Worm (Caenorhabditis elegans) whole organism, L4 larva: ENCODE data around the gene F48F5.6.

Experiments
- F10B5.3 ChIP-seq: sonication (generic microtip); optimal IDR thresholded peaks from 2 replicates; lab custom pipeline; 2016; ENCODE audit warnings: mild to moderate bottlenecking, missing genetic modification characterization, missing compliant biosample characterization
- F26F4.8 ChIP-seq: fragments of 200-800 bp; sonication (Bioruptor generic); conservative IDR thresholded peaks from 2 replicates; pipeline ENCODE4 v1.3.6; 2022; ENCODE audit warnings: missing genetic modification characterization, missing compliant biosample characterization
- F37D6.2 ChIP-seq: sonication (generic microtip); optimal IDR thresholded peaks from 2 replicates; lab custom pipeline; 2016; ENCODE audit warnings: mild to moderate bottlenecking, missing genetic modification characterization, missing compliant biosample characterization
- T26A8.4 ChIP-seq: fragments of 200-800 bp; sonication (Bioruptor generic); IDR thresholded peaks from 2 replicates; pipeline ENCODE4 v1.3.6; 2022; ENCODE audit warnings: missing genetic modification characterization, missing compliant biosample characterization
- Y105C5A.15 ChIP-seq: fragments of 200-800 bp; sonication (Bioruptor generic); IDR thresholded peaks from 2 replicates; pipeline ENCODE4 v1.3.6; 2022; ENCODE audit warnings: missing genetic modification characterization, missing compliant biosample characterization
- Y48G9A.11 ChIP-seq: fragments of 200-800 bp; sonication (Bioruptor generic); IDR thresholded peaks from 2 replicates; pipeline ENCODE4 v1.3.6; 2022; ENCODE audit warnings: missing genetic modification reagents, missing genetic modification characterization, missing compliant biosample characterization
- Y5F2A.4 ChIP-seq: fragments of 200-800 bp; sonication (Bioruptor generic); optimal IDR thresholded peaks from 2 replicates; lab custom pipeline; 2018; ENCODE audit warnings: mild to moderate bottlenecking, missing genetic modification characterization, missing compliant biosample characterization
- ZK337.2 ChIP-seq: fragments of 200-800 bp; sonication (Bioruptor generic); IDR thresholded peaks from 2 replicates; pipeline ENCODE4 v1.3.6; 2022; ENCODE audit warnings: missing genetic modification reagents, missing genetic modification characterization, missing compliant biosample characterization
- ZK546.5 ChIP-seq, 2 experiments: sonication (generic microtip); optimal IDR thresholded peaks; 2 replicates each; lab custom pipeline; 2017; ENCODE audit warnings: missing biosample characterization in 2 of 2, missing genetic modification characterization in 2 of 2
- aha-1 ChIP-seq: fragments of 150-350 bp; peaks from one replicate; lab custom pipeline; 2014; ENCODE audit warnings: missing biosample characterization, missing genetic modification characterization
- aly-2 ChIP-seq: sonication (generic microtip); optimal IDR thresholded peaks from 2 replicates; lab custom pipeline; 2018; ENCODE audit warnings: missing biosample characterization, missing genetic modification characterization
- arid-1 ChIP-seq: fragments of 200-800 bp; sonication (Bioruptor generic); conservative IDR thresholded peaks from 2 replicates; pipeline ENCODE4 v1.3.6; 2022; ENCODE audit warnings: missing genetic modification reagents, missing genetic modification characterization, missing compliant biosample characterization
- attf-4 ChIP-seq: sonication (generic microtip); optimal IDR thresholded peaks from 3 replicates; lab custom pipeline; 2017; ENCODE audit warnings: missing biosample characterization, missing genetic modification characterization
- ceh-28 ChIP-seq: fragments of 150-350 bp; optimal IDR thresholded peaks from 2 replicates; lab custom pipeline; 2014; ENCODE audit warnings: missing biosample characterization, missing genetic modification reagents, missing genetic modification characterization
- ceh-44 ChIP-seq: fragments of 200-800 bp; sonication (Bioruptor generic); IDR thresholded peaks from 2 replicates; pipeline ENCODE4 v1.3.6; 2022; ENCODE audit warnings: missing genetic modification reagents, missing genetic modification characterization, missing compliant biosample characterization
- ceh-82 ChIP-seq: sonication (generic microtip); optimal IDR thresholded peaks from 2 replicates; lab custom pipeline; 2017; ENCODE audit warnings: missing biosample characterization, missing genetic modification characterization
- cey-2 ChIP-seq: sonication (generic microtip); optimal IDR thresholded peaks from 3 replicates; lab custom pipeline; 2017; ENCODE audit warnings: missing genetic modification characterization, mild to moderate bottlenecking, missing compliant biosample characterization, antibody characterized with exemption, borderline replicate concordance; ENCODE audit not compliant: insufficient read depth
- daf-8 ChIP-seq: fragments of 200-800 bp; sonication (Bioruptor generic); IDR thresholded peaks from 2 replicates; pipeline ENCODE4 v1.3.6; 2022; ENCODE audit warnings: missing genetic modification characterization, missing compliant biosample characterization
- dmd-9 ChIP-seq: fragments of 200-800 bp; sonication (Bioruptor generic); IDR thresholded peaks from 2 replicates; pipeline ENCODE4 v1.3.6; 2022; ENCODE audit warnings: missing genetic modification reagents, missing genetic modification characterization, missing compliant biosample characterization
- dve-1 ChIP-seq: sonication (generic microtip); optimal IDR thresholded peaks from 2 replicates; lab custom pipeline; 2017; ENCODE audit warnings: antibody characterized with exemption, mild to moderate bottlenecking, missing genetic modification characterization, missing compliant biosample characterization; ENCODE audit not compliant: insufficient read depth
- egl-27 ChIP-seq: sonication (generic microtip); optimal IDR thresholded peaks from 3 replicates; lab custom pipeline; 2017; ENCODE audit warnings: missing biosample characterization, missing genetic modification reagents, missing genetic modification characterization
- fkh-10 ChIP-seq: fragments of 150-350 bp; optimal IDR thresholded peaks from 2 replicates; lab custom pipeline; 2014; ENCODE audit warnings: missing biosample characterization, missing genetic modification reagents, missing genetic modification characterization
- fos-1 ChIP-seq: fragments of 150-350 bp; optimal IDR thresholded peaks from 2 replicates; lab custom pipeline; 2014; ENCODE audit warnings: missing biosample characterization, missing genetic modification characterization
- gei-8 ChIP-seq: fragments of 200-800 bp; sonication (Bioruptor generic); optimal IDR thresholded peaks from 2 replicates; lab custom pipeline; 2018; ENCODE audit warnings: mild to moderate bottlenecking, missing genetic modification characterization, missing compliant biosample characterization
- hmg-1.1 ChIP-seq: fragments of 200-800 bp; sonication (Bioruptor generic); IDR thresholded peaks from 2 replicates; pipeline ENCODE4 v1.3.6; 2022; ENCODE audit warnings: missing genetic modification reagents, missing genetic modification characterization, missing compliant biosample characterization
- jun-1 ChIP-seq: fragments of 150-350 bp; optimal IDR thresholded peaks from 2 replicates; lab custom pipeline; 2014; ENCODE audit warnings: missing biosample characterization, missing genetic modification reagents, missing genetic modification characterization
- lim-7 ChIP-seq: fragments of 200-800 bp; sonication (Bioruptor generic); IDR thresholded peaks from 2 replicates; pipeline ENCODE4 v1.3.6; 2022; ENCODE audit warnings: missing genetic modification characterization, missing compliant biosample characterization
- lir-3 ChIP-seq: sonication (generic microtip); optimal IDR thresholded peaks from 2 replicates; lab custom pipeline; 2016; ENCODE audit warnings: mild to moderate bottlenecking, missing genetic modification characterization, missing compliant biosample characterization
- mdl-1 ChIP-seq, 2 experiments: fragments of 150-350 bp in 1 of 2; sonication (generic microtip) in 1 of 2; optimal IDR thresholded peaks; 2 replicates each; lab custom pipeline; 2014 to 2017; ENCODE audit warnings: missing biosample characterization in 2 of 2, missing genetic modification characterization in 2 of 2
- mdt-29 ChIP-seq: fragments of 200-800 bp; sonication (Bioruptor generic); IDR thresholded peaks from 2 replicates; pipeline ENCODE4 v1.3.6; 2022; ENCODE audit warnings: missing genetic modification reagents, missing genetic modification characterization, missing compliant biosample characterization
- mep-1 ChIP-seq: fragments of 150-350 bp; sonication (generic microtip); optimal IDR thresholded peaks from 3 replicates; lab custom pipeline; 2014; ENCODE audit warnings: missing biosample characterization, missing genetic modification characterization
- mes-2 ChIP-seq: sonication (generic microtip); optimal IDR thresholded peaks from 2 replicates; lab custom pipeline; 2016; ENCODE audit warnings: missing genotype, mild to moderate bottlenecking, missing genetic modification characterization, missing compliant biosample characterization; ENCODE audit not compliant: poor library complexity, severe bottlenecking
- mxl-2 ChIP-seq: fragments of 200-800 bp; sonication (Bioruptor generic); conservative IDR thresholded peaks from 2 replicates; pipeline ENCODE4 v1.3.6; 2022; ENCODE audit warnings: missing genetic modification reagents, missing genetic modification characterization, missing compliant biosample characterization
- mxl-3 ChIP-seq: fragments of 200-800 bp; sonication (Bioruptor generic); optimal IDR thresholded peaks from 2 replicates; lab custom pipeline; 2018; ENCODE audit warnings: mild to moderate bottlenecking, missing genetic modification characterization, missing compliant biosample characterization
- nhr-10 ChIP-seq: fragments of 150-350 bp; optimal IDR thresholded peaks from 2 replicates; lab custom pipeline; 2014; ENCODE audit warnings: missing biosample characterization, missing genetic modification characterization
- nhr-102 ChIP-seq: sonication (generic microtip); optimal IDR thresholded peaks from 2 replicates; lab custom pipeline; 2016; ENCODE audit warnings: mild to moderate bottlenecking, missing genetic modification characterization, moderate library complexity, missing compliant biosample characterization
- nhr-11 ChIP-seq: fragments of 150-350 bp; optimal IDR thresholded peaks from 2 replicates; lab custom pipeline; 2014; ENCODE audit warnings: missing biosample characterization, missing genetic modification characterization
- nhr-111 ChIP-seq: fragments of 200-800 bp; sonication (Bioruptor generic); optimal IDR thresholded peaks from 2 replicates; lab custom pipeline; 2018; ENCODE audit warnings: mild to moderate bottlenecking, missing genetic modification characterization, missing compliant biosample characterization
- nhr-28 ChIP-seq: fragments of 150-350 bp; optimal IDR thresholded peaks from 2 replicates; lab custom pipeline; 2014; ENCODE audit warnings: missing biosample characterization, missing genetic modification characterization
- nhr-48 ChIP-seq: sonication (generic microtip); optimal IDR thresholded peaks from 2 replicates; lab custom pipeline; 2016; ENCODE audit warnings: mild to moderate bottlenecking, missing genetic modification characterization, missing compliant biosample characterization
- nhr-6 ChIP-seq: fragments of 150-350 bp; optimal IDR thresholded peaks from 2 replicates; lab custom pipeline; 2014; ENCODE audit warnings: missing biosample characterization, missing genetic modification characterization
- pha-4 ChIP-seq, 2 experiments: fragments of 150-350 bp in 1 of 2; fragments of 200-800 bp in 1 of 2; sonication (Bioruptor generic) in 1 of 2; IDR thresholded peaks in 1 of 2; optimal IDR thresholded peaks in 1 of 2; 2 replicates each; pipeline versions ENCODE4 v1.3.6 to Lab custom; 2014 to 2022; ENCODE audit warnings: missing genetic modification characterization in 2 of 2, missing genetic modification reagents in 2 of 2, missing biosample characterization in 1 of 2, missing compliant biosample characterization in 1 of 2
- php-3 ChIP-seq: fragments of 200-800 bp; sonication (Bioruptor generic); IDR thresholded peaks from 2 replicates; pipeline ENCODE4 v1.3.6; 2022; ENCODE audit warnings: missing genetic modification reagents, missing genetic modification characterization, missing compliant biosample characterization
- rbr-2 ChIP-seq: sonication (generic microtip); optimal IDR thresholded peaks from 2 replicates; lab custom pipeline; 2016; ENCODE audit warnings: missing genotype, missing genetic modification characterization, missing compliant biosample characterization
- set-16 ChIP-seq: fragments of 200-800 bp; sonication (Bioruptor generic); IDR thresholded peaks from 2 replicates; pipeline ENCODE4 v1.3.6; 2022; ENCODE audit warnings: missing genetic modification reagents, missing genetic modification characterization, missing compliant biosample characterization
- skn-1 ChIP-seq: fragments of 150-350 bp; optimal IDR thresholded peaks from 2 replicates; lab custom pipeline; 2014; ENCODE audit warnings: missing biosample characterization, missing genetic modification characterization
- snpc-1.2 ChIP-seq: fragments of 200-800 bp; sonication (Bioruptor generic); IDR thresholded peaks from 2 replicates; pipeline ENCODE4 v1.3.6; 2022; ENCODE audit warnings: missing genetic modification reagents, missing genetic modification characterization, missing compliant biosample characterization
- tra-1 ChIP-seq: fragments of 200-800 bp; sonication (Bioruptor generic); IDR thresholded peaks from 2 replicates; pipeline ENCODE4 v1.3.6; 2022; ENCODE audit warnings: missing genetic modification reagents, missing genetic modification characterization, missing compliant biosample characterization
- zfp-2 ChIP-seq: sonication (generic microtip); optimal IDR thresholded peaks from 2 replicates; lab custom pipeline; 2016; ENCODE audit warnings: mild to moderate bottlenecking, missing genetic modification characterization, missing compliant biosample characterization
- zip-11 ChIP-seq: fragments of 200-800 bp; sonication (Bioruptor generic); IDR thresholded peaks from 2 replicates; pipeline ENCODE4 v1.3.6; 2022; ENCODE audit warnings: missing genetic modification characterization, missing compliant biosample characterization
- zip-2 ChIP-seq: fragments of 150-350 bp; optimal IDR thresholded peaks from 2 replicates; lab custom pipeline; 2014; ENCODE audit warnings: missing biosample characterization, missing genetic modification characterization
- ztf-11 ChIP-seq: fragments of 150-350 bp; optimal IDR thresholded peaks from 2 replicates; lab custom pipeline; 2014; ENCODE audit warnings: missing biosample characterization, missing genetic modification characterization

F48F5.6 gene

DNA sequence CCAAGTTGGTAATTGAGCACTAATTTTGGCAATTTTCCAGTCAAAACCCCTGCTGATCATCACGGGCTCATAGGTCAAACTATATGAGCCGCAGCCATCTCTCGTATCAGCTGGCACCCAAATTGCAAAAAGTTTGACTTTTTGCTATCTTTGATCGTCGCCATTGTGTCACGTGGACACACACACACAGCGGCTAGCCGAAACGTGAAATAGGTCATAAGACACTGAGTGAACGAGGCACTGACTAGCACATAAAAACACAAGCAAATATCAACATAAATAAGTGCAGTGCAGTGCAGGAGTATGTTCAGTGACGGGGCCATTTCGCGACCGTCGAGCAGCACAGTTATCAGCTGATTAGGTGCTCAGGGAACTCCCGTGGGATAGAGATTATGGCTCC is 34.2 kb downstream of the F48F5.6 start (continued):
- TF ChIP-seq nhr-6 (tag; lab: Kevin White, UChicago) = peak; percentile 81
- TF ChIP-seq fos-1 = no peak
- no peak for TF ChIP-seq rbr-2 (tag; lab: Kevin White, UChicago)
- peak; percentile 39 for TF ChIP-seq mes-2 (tag; lab: Kevin White, UChicago)
- peak; percentile 56; the same call in 1 of the 2 replicates for TF ChIP-seq tra-1 (GFP tag; lab: Robert Waterston, UW)
- peak; percentile 2 for TF ChIP-seq aha-1 (tag; lab: Kevin White, UChicago)
- TF ChIP-seq mxl-3 (GFP tag; lab: Kevin White, UChicago) = peak; percentile 80
- no peak for TF ChIP-seq ceh-28
- no peak for TF ChIP-seq ZK546.5 (tag; optimal IDR thresholded peaks at IDR 0.05; lab: Kevin White, UChicago)
- peak; percentile 54; the same call in 1 of the 2 replicates for TF ChIP-seq mdt-29
- TF ChIP-seq ceh-82 = no peak
- no peak for TF ChIP-seq gei-8 (GFP tag; lab: Kevin White, UChicago)
- TF ChIP-seq Y5F2A.4 (GFP tag; lab: Kevin White, UChicago) = no peak
- no peak for TF ChIP-seq zfp-2 (tag; lab: Kevin White, UChicago)
- no peak for TF ChIP-seq skn-1 (tag; lab: Kevin White, UChicago)
- peak; percentile 71 for TF ChIP-seq mep-1 (tag; lab: Kevin White, UChicago)
- no peak for TF ChIP-seq lir-3 (tag; lab: Kevin White, UChicago)
- no peak for TF ChIP-seq Y48G9A.11 (GFP tag; lab: Robert Waterston, UW)
- TF ChIP-seq mxl-2 (GFP tag; lab: Robert Waterston, UW) = no peak; the same call in 1 of the 2 replicates
- peak; percentile 58; the same call in 1 of the 2 replicates for TF ChIP-seq pha-4 (GFP tag; IDR thresholded peaks at IDR 0.05; lab: Robert Waterston, UW)
- peak; percentile 96 for TF ChIP-seq pha-4 (tag; optimal IDR thresholded peaks at IDR 0.05; lab: Kevin White, UChicago)
- peak; percentile 72 for TF ChIP-seq nhr-102 (tag; lab: Kevin White, UChicago)
- no peak for TF ChIP-seq nhr-111
- peak; percentile 86 for TF ChIP-seq php-3 (GFP tag; lab: Robert Waterston, UW)
- TF ChIP-seq lim-7 (GFP tag; lab: Robert Waterston, UW) = no peak
- peak; percentile 72 for TF ChIP-seq nhr-11 (tag; lab: Kevin White, UChicago)
- TF ChIP-seq nhr-48 (tag; lab: Kevin White, UChicago) = peak; percentile 75
- no peak for TF ChIP-seq fkh-10 (GFP tag; lab: Kevin White, UChicago)
- TF ChIP-seq cey-2 (tag; lab: Kevin White, UChicago) = no peak
- no peak for TF ChIP-seq ceh-44
- peak; percentile 13; the same call in 1 of the 2 replicates for TF ChIP-seq set-16 (GFP tag; lab: Robert Waterston, UW)
- TF ChIP-seq aly-2 (tag; lab: Kevin White, UChicago) = no peak
- TF ChIP-seq daf-8 = no peak
- TF ChIP-seq hmg-1.1 = 0 out of 2 replicates have a peak, but pooled peaks have one; percentile 36
- peak; percentile 84 for TF ChIP-seq nhr-28 (tag; lab: Kevin White, UChicago)
- TF ChIP-seq zip-2 = no peak
- no peak for TF ChIP-seq jun-1
- TF ChIP-seq zip-11 (GFP tag; lab: Robert Waterston, UW) = no peak
- no peak for TF ChIP-seq F10B5.3 (tag; lab: Kevin White, UChicago)
- peak; percentile 54 to 93 for TF ChIP-seq mdl-1 (tag; optimal IDR thresholded peaks at IDR 0.05; lab: Kevin White, UChicago)
- TF ChIP-seq T26A8.4 (GFP tag; lab: Robert Waterston, UW) = peak; percentile 71
- no peak for TF ChIP-seq attf-4 (tag; lab: Kevin White, UChicago)
- no peak for TF ChIP-seq nhr-10
- TF ChIP-seq Y105C5A.15 (GFP tag; lab: Robert Waterston, UW) = no peak
- no peak for TF ChIP-seq F26F4.8
- no peak for TF ChIP-seq arid-1 (GFP tag; lab: Robert Waterston, UW)
- no peak for TF ChIP-seq egl-27
- no peak for TF ChIP-seq ztf-11 (tag; lab: Kevin White, UChicago)
- no peak for TF ChIP-seq ZK337.2
- TF ChIP-seq dmd-9 (GFP tag; lab: Robert Waterston, UW) = no peak
- TF ChIP-seq snpc-1.2 (GFP tag; lab: Robert Waterston, UW) = no peak
- TF ChIP-seq dve-1 (tag; lab: Kevin White, UChicago) = peak; percentile 84
- no peak for TF ChIP-seq F37D6.2 (tag; lab: Kevin White, UChicago)
